Worm (Caenorhabditis elegans) whole organism, early embryonic: Measurements from ENCODE around the gene K02D10.3.

Experiments used
- F13C5.2 ChIP-seq: sonication (generic microtip); optimal IDR thresholded peaks from 2 replicates; lab custom pipeline; 2017; ENCODE audit warnings: mild to moderate bottlenecking, missing genetic modification characterization, inconsistent platforms, missing compliant biosample characterization
- aly-1 ChIP-seq: sonication (generic microtip); optimal IDR thresholded peaks from 2 replicates; lab custom pipeline; 2016; ENCODE audit warnings: missing genetic modification characterization, missing compliant biosample characterization
- ama-1 ChIP-seq: fragments of 150-350 bp; optimal IDR thresholded peaks from 2 replicates; lab custom pipeline; 2014
- ceh-36 ChIP-seq: sonication (generic microtip); optimal IDR thresholded peaks from 2 replicates; lab custom pipeline; 2016; ENCODE audit warnings: missing genetic modification characterization, inconsistent platforms, missing compliant biosample characterization
- flt-1 ChIP-seq: fragments of 200-800 bp; sonication (Bioruptor generic); IDR thresholded peaks from 2 replicates; pipeline ENCODE4 v1.3.6; 2022; ENCODE audit warnings: missing genetic modification characterization, missing compliant biosample characterization
- hmg-4 ChIP-seq: fragments of 200-800 bp; sonication (Bioruptor generic); optimal IDR thresholded peaks from 2 replicates; lab custom pipeline; 2018; ENCODE audit warnings: mild to moderate bottlenecking, missing genetic modification characterization, missing compliant biosample characterization
- hnd-1 ChIP-seq: sonication (generic microtip); optimal IDR thresholded peaks from 2 replicates; lab custom pipeline; 2016; ENCODE audit warnings: missing genetic modification characterization, missing compliant biosample characterization
- pes-1 ChIP-seq: fragments of 200-800 bp; sonication (Bioruptor generic); IDR thresholded peaks from 2 replicates; pipeline ENCODE4 v1.3.6; 2022; ENCODE audit warnings: missing genetic modification reagents, missing genetic modification characterization, missing compliant biosample characterization
- scrt-1 ChIP-seq: fragments of 200-800 bp; sonication (Bioruptor generic); IDR thresholded peaks from 2 replicates; pipeline ENCODE4 v1.3.6; 2022; ENCODE audit warnings: missing genetic modification characterization, missing compliant biosample characterization
- sea-1 ChIP-seq: fragments of 200-800 bp; sonication (Bioruptor generic); conservative IDR thresholded peaks from 2 replicates; pipeline ENCODE4 v1.3.6; 2022; ENCODE audit warnings: missing genetic modification characterization, missing compliant biosample characterization
- tbx-37 ChIP-seq: fragments of 200-800 bp; sonication (Bioruptor generic); conservative IDR thresholded peaks from 2 replicates; pipeline ENCODE4 v1.3.6; 2022; ENCODE audit warnings: missing genetic modification reagents, missing genetic modification characterization, missing compliant biosample characterization
- tra-4 ChIP-seq: sonication (generic microtip); optimal IDR thresholded peaks from 2 replicates; lab custom pipeline; 2017; ENCODE audit warnings: missing genetic modification characterization, missing compliant biosample characterization

- no peak for TF ChIP-seq ceh-36
- no peak for TF ChIP-seq ama-1
- no peak for TF ChIP-seq scrt-1 (GFP tag; lab: Robert Waterston, UW)
- TF ChIP-seq hmg-4 (GFP tag; lab: Kevin White, UChicago) = no peak
- TF ChIP-seq hnd-1 (tag; lab: Kevin White, UChicago) = no peak
- no peak for TF ChIP-seq tbx-37 (GFP tag; lab: Robert Waterston, UW)
- no peak for TF ChIP-seq tra-4
- TF ChIP-seq flt-1 (GFP tag; lab: Robert Waterston, UW) = no peak
- TF ChIP-seq pes-1 (GFP tag; lab: Robert Waterston, UW) = no peak
- TF ChIP-seq sea-1 (GFP tag; lab: Robert Waterston, UW) = no peak
- no peak for TF ChIP-seq F13C5.2 (tag; lab: Kevin White, UChicago)
- TF ChIP-seq aly-1 (tag; lab: Kevin White, UChicago) = no peak
Observed at ce11 chrIII:8807246-8807645, 35.5 kb upstream of the K02D10.3 start, which contains the start of gene F54F2.7.
